Worm (Caenorhabditis elegans) whole organism, L1 larva: ENCODE results near the gene C03A3.3.

Experiments used
- aha-1 ChIP-seq: fragments of 150-350 bp; optimal IDR thresholded peaks from 2 replicates; lab custom pipeline; 2014; ENCODE audit warnings: missing biosample characterization, missing genetic modification characterization
- dpl-1 ChIP-seq, 3 experiments: fragments of 150-350 bp in 2 of 3; sonication (generic microtip) in 1 of 3; optimal IDR thresholded peaks; 2 replicates each; lab custom pipeline; 2014 to 2017; ENCODE audit warnings: missing biosample characterization in 3 of 3, missing genetic modification characterization in 3 of 3, missing genetic modification reagents in 3 of 3
- fkh-10 ChIP-seq: sonication (generic microtip); optimal IDR thresholded peaks from 2 replicates; lab custom pipeline; 2017; ENCODE audit warnings: missing biosample characterization, missing genetic modification reagents, missing genetic modification characterization
- nhr-11 ChIP-seq: fragments of 150-350 bp; optimal IDR thresholded peaks from 2 replicates; lab custom pipeline; 2014; ENCODE audit warnings: missing biosample characterization, missing genetic modification characterization
- nhr-12 ChIP-seq: sonication (generic microtip); optimal IDR thresholded peaks from 2 replicates; lab custom pipeline; 2017; ENCODE audit warnings: missing biosample characterization, missing genetic modification characterization
- nhr-47 ChIP-seq: sonication (generic microtip); optimal IDR thresholded peaks from 2 replicates; lab custom pipeline; 2016; ENCODE audit warnings: mild to moderate bottlenecking, missing genetic modification characterization, moderate library complexity, missing compliant biosample characterization
- nhr-76 ChIP-seq: sonication (generic microtip); optimal IDR thresholded peaks from 2 replicates; lab custom pipeline; 2017; ENCODE audit warnings: missing biosample characterization, missing genetic modification characterization
- rnt-1 ChIP-seq: sonication (generic microtip); optimal IDR thresholded peaks from 2 replicates; lab custom pipeline; 2016; ENCODE audit warnings: mild to moderate bottlenecking, missing genetic modification characterization, moderate library complexity, missing compliant biosample characterization
- unc-130 ChIP-seq: fragments of 150-350 bp; optimal IDR thresholded peaks from 2 replicates; lab custom pipeline; 2017; ENCODE audit warnings: missing biosample characterization, missing genetic modification characterization, inconsistent platforms
- ztf-4 ChIP-seq: fragments of 150-350 bp; optimal IDR thresholded peaks from 2 replicates; lab custom pipeline; 2014; ENCODE audit warnings: missing biosample characterization, missing genetic modification characterization

- no peak for TF ChIP-seq nhr-76 (tag; lab: Kevin White, UChicago)
- TF ChIP-seq dpl-1 (GFP tag; optimal IDR thresholded peaks at IDR 0.05; lab: Kevin White, UChicago) = no peak
- no peak for TF ChIP-seq aha-1
- no peak for TF ChIP-seq ztf-4 (tag; lab: Kevin White, UChicago)
- no peak for TF ChIP-seq fkh-10 (GFP tag; lab: Kevin White, UChicago)
- TF ChIP-seq nhr-47 (tag; lab: Kevin White, UChicago) = no peak
- no peak for TF ChIP-seq rnt-1 (tag; lab: Kevin White, UChicago)
- no peak for TF ChIP-seq nhr-11 (tag; lab: Kevin White, UChicago)
- no peak for TF ChIP-seq unc-130 (tag; lab: Kevin White, UChicago)
- no peak for TF ChIP-seq nhr-12 (tag; lab: Kevin White, UChicago)
Measured at ce11 chrX:11310285-11310838, 41.5 kb upstream of the C03A3.3 start, which contains the start of gene F08G12.5.
